Fruit fly (Drosophila melanogaster) whole organism, wandering third instar larva: ENCODE results near the gene cm.

Source experiments
- Abd-B ChIP-seq: fragments of >200 bp; optimal IDR thresholded peaks from 2 replicates; lab custom pipeline; 2017; ENCODE audit warnings: missing biosample characterization, missing genetic modification characterization
- CG32264 ChIP-seq: fragments of 200-800 bp; sonication (Bioruptor generic); optimal IDR thresholded peaks from 2 replicates; lab custom pipeline; 2016; ENCODE audit warnings: missing biosample characterization, missing genetic modification characterization
- CG9705 ChIP-seq: fragments of 200-800 bp; sonication (Bioruptor generic); optimal IDR thresholded peaks from 2 replicates; lab custom pipeline; 2018; ENCODE audit warnings: missing biosample characterization, mild to moderate bottlenecking, missing genetic modification characterization
- CrebA ChIP-seq: fragments of 200-800 bp; sonication (Bioruptor generic); optimal IDR thresholded peaks from 2 replicates; lab custom pipeline; 2016; ENCODE audit warnings: missing biosample characterization, mild to moderate bottlenecking, missing genetic modification characterization, borderline replicate concordance
- Dfd ChIP-seq: fragments of >200 bp; optimal IDR thresholded peaks from 2 replicates; lab custom pipeline; 2017; ENCODE audit warnings: missing biosample characterization, missing genetic modification characterization
- Dif ChIP-seq: fragments of 200-275, 200-300 bp; sonication (Bioruptor generic); optimal IDR thresholded peaks from 2 replicates; lab custom pipeline; 2018; ENCODE audit warnings: missing biosample characterization, missing genetic modification characterization; ENCODE audit not compliant: partially characterized antibody
- GATAd ChIP-seq: sonication (Bioruptor generic); optimal IDR thresholded peaks from 2 replicates; lab custom pipeline; 2016; ENCODE audit warnings: missing biosample characterization, missing genetic modification characterization
- HLH106 ChIP-seq: fragments of 200-800 bp; optimal IDR thresholded peaks from 3 replicates; lab custom pipeline; 2019; ENCODE audit warnings: missing biosample characterization, mild to moderate bottlenecking, missing genetic modification characterization, moderate library complexity
- Hnf4 ChIP-seq: fragments of 200-800 bp; sonication (Bioruptor generic); optimal IDR thresholded peaks from 2 replicates; lab custom pipeline; 2016; ENCODE audit warnings: missing biosample characterization, mild to moderate bottlenecking, missing genetic modification characterization
- Hr78 ChIP-seq: fragments of >200 bp; optimal IDR thresholded peaks from 2 replicates; lab custom pipeline; 2017; ENCODE audit warnings: missing biosample characterization, missing genetic modification characterization
- Hr83 ChIP-seq: fragments of 200-300 bp; sonication (Bioruptor generic); optimal IDR thresholded peaks from 2 replicates; lab custom pipeline; 2016; ENCODE audit warnings: missing biosample characterization, mild to moderate bottlenecking, missing genetic modification characterization, moderate library complexity; ENCODE audit not compliant: poor library complexity, severe bottlenecking
- Jra ChIP-seq: sonication (Bioruptor generic); optimal IDR thresholded peaks from 2 replicates; lab custom pipeline; 2016; ENCODE audit warnings: missing biosample characterization, missing genetic modification characterization
- Mio ChIP-seq: sonication (Bioruptor generic); optimal IDR thresholded peaks from 2 replicates; lab custom pipeline; 2016; ENCODE audit warnings: missing biosample characterization, missing genetic modification characterization
- Myc ChIP-seq: fragments of >200 bp; optimal IDR thresholded peaks from 2 replicates; lab custom pipeline; 2017
- N ChIP-seq: fragments of >200 bp; optimal IDR thresholded peaks from 2 replicates; lab custom pipeline; 2018; ENCODE audit warnings: missing biosample characterization, missing external identifiers, missing genetic modification characterization
- OdsH ChIP-seq: fragments of 200-800 bp; sonication (Bioruptor generic); optimal IDR thresholded peaks from 2 replicates; lab custom pipeline; 2016; ENCODE audit warnings: missing biosample characterization, mild to moderate bottlenecking, missing genetic modification characterization
- Sp1 ChIP-seq: fragments of 200-800 bp; sonication (Bioruptor generic); optimal IDR thresholded peaks from 3 replicates; lab custom pipeline; 2019; ENCODE audit warnings: missing biosample characterization, mild to moderate bottlenecking, missing genetic modification characterization, moderate library complexity
- br ChIP-seq: fragments of 200-800 bp; sonication (Bioruptor generic); optimal IDR thresholded peaks from 2 replicates; lab custom pipeline; 2016; ENCODE audit warnings: missing biosample characterization, missing genetic modification characterization
- brk ChIP-seq: fragments of 200-800 bp; sonication (Bioruptor generic); optimal IDR thresholded peaks from 2 replicates; lab custom pipeline; 2016; ENCODE audit warnings: missing biosample characterization, mild to moderate bottlenecking, missing genetic modification characterization
- dl ChIP-seq, 2 experiments: fragments of 175-275, 200-275 bp in 1 of 2; fragments of 200-275 bp in 1 of 2; sonication (Bioruptor generic); optimal IDR thresholded peaks; lab custom pipeline; 2018; ENCODE audit warnings: mild to moderate bottlenecking in 2 of 2, missing biosample characterization in 2 of 2, missing genetic modification characterization in 2 of 2, moderate library complexity in 2 of 2; ENCODE audit not compliant: partially characterized antibody in 2 of 2, insufficient read depth in 1 of 2
- dmrt93B ChIP-seq: fragments of 200-800 bp; sonication (Bioruptor generic); optimal IDR thresholded peaks from 2 replicates; lab custom pipeline; 2018; ENCODE audit warnings: missing biosample characterization, mild to moderate bottlenecking, missing genetic modification characterization
- dsf ChIP-seq: sonication (Bioruptor generic); optimal IDR thresholded peaks from 2 replicates; lab custom pipeline; 2016; ENCODE audit warnings: missing biosample characterization, missing genetic modification characterization, borderline replicate concordance
- foxo ChIP-seq, 2 experiments: fragments of 200-800 bp; sonication (Bioruptor generic); optimal IDR thresholded peaks; 2 replicates in 1 of 2; 3 replicates in 1 of 2; lab custom pipeline; 2016 to 2017; ENCODE audit warnings: missing biosample characterization in 2 of 2, missing genetic modification characterization in 2 of 2
- fru ChIP-seq: fragments of 200-800 bp; sonication (Bioruptor generic); optimal IDR thresholded peaks from 3 replicates; lab custom pipeline; 2016; ENCODE audit warnings: missing biosample characterization, mild to moderate bottlenecking, missing genetic modification characterization
- h ChIP-seq: fragments of 200-800 bp; sonication (Bioruptor generic); optimal IDR thresholded peaks from 3 replicates; lab custom pipeline; 2016; ENCODE audit warnings: missing biosample characterization, mild to moderate bottlenecking, missing genetic modification characterization
- jim ChIP-seq: fragments of 175-275, 200-325 bp; sonication (Bioruptor generic); optimal IDR thresholded peaks from 2 replicates; lab custom pipeline; 2016; ENCODE audit warnings: missing biosample characterization, mild to moderate bottlenecking, missing genetic modification characterization
- lola ChIP-seq: fragments of >200 bp; optimal IDR thresholded peaks from 2 replicates; lab custom pipeline; 2017; ENCODE audit warnings: missing biosample characterization, missing genetic modification characterization
- psq ChIP-seq: fragments of 200-800 bp; sonication (Bioruptor generic); optimal IDR thresholded peaks from 3 replicates; lab custom pipeline; 2017; ENCODE audit warnings: missing biosample characterization, mild to moderate bottlenecking, missing genetic modification characterization, moderate library complexity
- rgr ChIP-seq: fragments of 200-800 bp; sonication (Bioruptor generic); optimal IDR thresholded peaks from 3 replicates; lab custom pipeline; 2016; ENCODE audit warnings: missing biosample characterization, mild to moderate bottlenecking, missing genetic modification characterization
- sage ChIP-seq: fragments of 200-800 bp; sonication (Bioruptor generic); optimal IDR thresholded peaks from 2 replicates; lab custom pipeline; 2016; ENCODE audit warnings: missing biosample characterization, mild to moderate bottlenecking, missing genetic modification characterization
- sv ChIP-seq: fragments of 200-800 bp; sonication (Bioruptor generic); optimal IDR thresholded peaks from 3 replicates; lab custom pipeline; 2016; ENCODE audit warnings: missing biosample characterization, missing genetic modification characterization
- tai ChIP-seq: sonication (Bioruptor generic); optimal IDR thresholded peaks from 2 replicates; lab custom pipeline; 2016; ENCODE audit warnings: missing biosample characterization, missing genetic modification characterization
- usp ChIP-seq: fragments of >200 bp; optimal IDR thresholded peaks from 2 replicates; lab custom pipeline; 2017; ENCODE audit warnings: missing biosample characterization, missing genetic modification characterization
- woc ChIP-seq: sonication (Bioruptor generic); optimal IDR thresholded peaks from 2 replicates; lab custom pipeline; 2016; ENCODE audit warnings: missing biosample characterization, mild to moderate bottlenecking, missing genetic modification characterization

Gene cm

dm6 chrX:6988632-6989338 is 22.2 kb downstream of the cm start:
- TF ChIP-seq Hr78 (no peak), Hr83 (GFP tag; lab: Kevin White, UChicago) (no peak), CG32264 (GFP tag; lab: Kevin White, UChicago) (no peak), Myc (lab: Kevin White, UChicago) (no peak), usp (GFP tag; lab: Kevin White, UChicago) (no peak), dl (GFP tag; optimal IDR thresholded peaks at IDR 0.05; lab: Kevin White, UChicago; ENCODE audit: insufficient read depth in 1 of 2, partially characterized antibody in 2 of 2) (peak; percentile 24 to 38), br (no peak), sv (no peak), psq (GFP tag; lab: Kevin White, UChicago) (peak; percentile 60)

- TF ChIP-seq h (no peak), Hr83 (GFP tag; lab: Kevin White, UChicago) (no peak), Sp1 (no peak), Mio (GFP tag; lab: Kevin White, UChicago) (no peak), Jra (GFP tag; lab: Kevin White, UChicago) (no peak), lola (GFP tag; lab: Kevin White, UChicago) (no peak), GATAd (GFP tag; lab: Kevin White, UChicago) (no peak), tai (GFP tag; lab: Kevin White, UChicago) (no peak), jim (no peak), woc (no peak), dl (GFP tag; optimal IDR thresholded peaks at IDR 0.05; lab: Kevin White, UChicago; ENCODE audit: insufficient read depth in 1 of 2, partially characterized antibody in 2 of 2) (no peak), psq (GFP tag; lab: Kevin White, UChicago) (no peak), Hr78 (no peak), dmrt93B (no peak), HLH106 (no peak), OdsH (GFP tag; lab: Kevin White, UChicago) (no peak), N (no peak), usp (GFP tag; lab: Kevin White, UChicago) (no peak), br (no peak), brk (GFP tag; lab: Kevin White, UChicago) (no peak)
These were observed 22.9 kb downstream of the cm start for dm6 chrX:6988082-6988481.

- TF ChIP-seq Hnf4 (GFP tag; lab: Kevin White, UChicago) = no peak
- no peak for TF ChIP-seq h
- no peak for TF ChIP-seq Hr78
- peak; percentile 33 for TF ChIP-seq Dif (GFP tag; lab: Kevin White, UChicago)
These were observed 23.9 kb downstream of the cm start for dm6 chrX:6987091-6987490.

- no peak for TF ChIP-seq woc
- TF ChIP-seq Dif (GFP tag; lab: Kevin White, UChicago) = peak; percentile 33
- peak; percentile 55 for TF ChIP-seq Myc (lab: Kevin White, UChicago)
These were observed 24.7 kb downstream of the cm start, which contains the start of gene bou for dm6 chrX:6985980-6986827. Gene bou, plus strand, starts transcription at chrX:6986486.

- TF ChIP-seq dsf (GFP tag; lab: Kevin White, UChicago) = peak; percentile 77
- no peak for TF ChIP-seq N
- TF ChIP-seq br = peak; percentile 96
- TF ChIP-seq HLH106 = peak; percentile 94
- no peak for TF ChIP-seq Abd-B (GFP tag; lab: Kevin White, UChicago)
- TF ChIP-seq fru (GFP tag; lab: Kevin White, UChicago) = peak; percentile 97
- peak; percentile 92 for TF ChIP-seq tai (GFP tag; lab: Kevin White, UChicago)
- peak; percentile 92 for TF ChIP-seq CrebA (GFP tag; lab: Kevin White, UChicago)
- peak; percentile 92 for TF ChIP-seq Jra (GFP tag; lab: Kevin White, UChicago)
- no peak for TF ChIP-seq Hr78
- peak; percentile 23 for TF ChIP-seq GATAd (GFP tag; lab: Kevin White, UChicago)
- TF ChIP-seq OdsH (GFP tag; lab: Kevin White, UChicago) = peak; percentile 94
- peak; percentile 57 for TF ChIP-seq sv
- no peak for TF ChIP-seq Mio (GFP tag; lab: Kevin White, UChicago)
- peak; percentile 95 for TF ChIP-seq Sp1
- peak; percentile 47 to 95 for TF ChIP-seq foxo (GFP tag; optimal IDR thresholded peaks at IDR 0.05; lab: Kevin White, UChicago)
- peak; percentile 95 for TF ChIP-seq rgr
- peak; percentile 90 for TF ChIP-seq CG32264 (GFP tag; lab: Kevin White, UChicago)
- TF ChIP-seq psq (GFP tag; lab: Kevin White, UChicago) = peak; percentile 97
- TF ChIP-seq brk (GFP tag; lab: Kevin White, UChicago) = peak; percentile 80
- peak; percentile 94 for TF ChIP-seq Hnf4 (GFP tag; lab: Kevin White, UChicago)
- peak; percentile 75 for TF ChIP-seq CG9705
- TF ChIP-seq Myc (lab: Kevin White, UChicago) = no peak
- TF ChIP-seq lola (GFP tag; lab: Kevin White, UChicago) = no peak
- TF ChIP-seq sage (GFP tag; lab: Kevin White, UChicago) = peak; percentile 86
- TF ChIP-seq Dfd = no peak
- TF ChIP-seq woc = peak; percentile 99
- TF ChIP-seq h = peak; percentile 95
These were observed 25.6 kb downstream of the cm start for dm6 chrX:6985182-6985851.
